Fruit fly (Drosophila melanogaster) whole organism, embryonic: ENCODE results near the gene CG18478.

Experiments used
- Atf6 ChIP-seq: fragments of 200-800 bp; sonication (Bioruptor generic); IDR thresholded peaks from 2 replicates; pipeline ENCODE4 v1.3.6; 2022; ENCODE audit warnings: missing biosample characterization, missing genetic modification characterization
- BEAF-32 ChIP-seq: fragments of 200-800 bp; sonication (Bioruptor generic); optimal IDR thresholded peaks from 3 replicates; lab custom pipeline; 2017; ENCODE audit warnings: missing biosample characterization, missing genetic modification characterization, mild to moderate bottlenecking, moderate library complexity, missing genetic modification reagents
- CG10431 ChIP-seq: fragments of 200-800 bp; sonication (Bioruptor generic); optimal IDR thresholded peaks from 3 replicates; lab custom pipeline; 2018; ENCODE audit warnings: missing biosample characterization, mild to moderate bottlenecking, missing genetic modification characterization
- CG10543 ChIP-seq: fragments of 200-800 bp; sonication (Bioruptor generic); optimal IDR thresholded peaks from 3 replicates; lab custom pipeline; 2017; ENCODE audit warnings: missing biosample characterization, mild to moderate bottlenecking, missing genetic modification characterization, moderate library complexity
- CG10565 ChIP-seq: fragments of 200-800 bp; sonication (Bioruptor generic); optimal IDR thresholded peaks from 3 replicates; lab custom pipeline; 2016; ENCODE audit warnings: missing biosample characterization, mild to moderate bottlenecking, missing genetic modification characterization
- CG11504 ChIP-seq: fragments of 200-800 bp; sonication (Bioruptor generic); optimal IDR thresholded peaks from 3 replicates; lab custom pipeline; 2019; ENCODE audit warnings: missing biosample characterization, mild to moderate bottlenecking, missing genetic modification characterization, moderate library complexity
- CG12659 ChIP-seq: fragments of 200-800 bp; sonication (Bioruptor generic); optimal IDR thresholded peaks from 3 replicates; lab custom pipeline; 2017; ENCODE audit warnings: mild to moderate bottlenecking, missing biosample characterization, missing genetic modification reagents, missing genetic modification characterization
- CG12744 ChIP-seq: fragments of 200-800 bp; sonication (Bioruptor generic); optimal IDR thresholded peaks from 2 replicates; lab custom pipeline; 2016; ENCODE audit warnings: missing biosample characterization, missing genetic modification characterization
- CG13624 ChIP-seq: fragments of 200-800 bp; sonication (Bioruptor generic); optimal IDR thresholded peaks from 2 replicates; lab custom pipeline; 2016; ENCODE audit warnings: missing biosample characterization, missing genetic modification characterization
- CG17328 ChIP-seq: fragments of 200-800 bp; sonication (Bioruptor generic); IDR thresholded peaks from 2 replicates; pipeline ENCODE4 v1.3.6; 2022; ENCODE audit warnings: missing biosample characterization, missing genetic modification characterization
- CG17912 ChIP-seq: fragments of 200-800 bp; sonication (Bioruptor generic); optimal IDR thresholded peaks from 2 replicates; lab custom pipeline; 2018; ENCODE audit warnings: missing biosample characterization, mild to moderate bottlenecking, missing genetic modification characterization
- CG32767 ChIP-seq: fragments of 200-800 bp; sonication (Bioruptor generic); IDR thresholded peaks from 2 replicates; pipeline ENCODE4 v1.3.6; 2022; ENCODE audit warnings: missing biosample characterization, missing genetic modification characterization
- CG32772 ChIP-seq: fragments of 200-800 bp; sonication (Bioruptor generic); IDR thresholded peaks from 2 replicates; pipeline ENCODE4 v1.3.6; 2022; ENCODE audit warnings: missing biosample characterization, missing genetic modification characterization
- CG3726 ChIP-seq: fragments of 200-800 bp; sonication (Bioruptor generic); IDR thresholded peaks from 3 replicates; pipeline ENCODE4, ENCODE4 v1.3.6; 2022; ENCODE audit warnings: missing biosample characterization, missing genetic modification characterization
- CG42726 ChIP-seq: fragments of 200-800 bp; sonication (Bioruptor generic); IDR thresholded peaks from 2 replicates; pipeline ENCODE4 v1.3.6; 2022; ENCODE audit warnings: missing biosample characterization, missing genetic modification characterization; ENCODE audit not compliant: partially characterized antibody
- CG4360 ChIP-seq: fragments of 200-800 bp; sonication (Bioruptor generic); IDR thresholded peaks from 2 replicates; pipeline ENCODE4 v1.3.6; 2022; ENCODE audit warnings: missing biosample characterization, missing genetic modification characterization
- CG5180 ChIP-seq: fragments of 200-800 bp; sonication (Bioruptor generic); optimal IDR thresholded peaks from 3 replicates; lab custom pipeline; 2017; ENCODE audit warnings: missing biosample characterization, missing genetic modification characterization, mild to moderate bottlenecking, moderate library complexity, missing genetic modification reagents
- CG5245 ChIP-seq: fragments of 200-800 bp; sonication (Bioruptor generic); optimal IDR thresholded peaks from 3 replicates; lab custom pipeline; 2016; ENCODE audit warnings: missing biosample characterization, missing genetic modification characterization
- CG6254 ChIP-seq: fragments of 200-800 bp; sonication (Bioruptor generic); optimal IDR thresholded peaks from 3 replicates; lab custom pipeline; 2017; ENCODE audit warnings: mild to moderate bottlenecking, missing biosample characterization, missing genetic modification reagents, missing genetic modification characterization
- CG7556 ChIP-seq: fragments of 200-800 bp; sonication (Bioruptor generic); optimal IDR thresholded peaks from 2 replicates; lab custom pipeline; 2017; ENCODE audit warnings: missing biosample characterization, mild to moderate bottlenecking, missing genetic modification characterization
- Dref ChIP-seq: fragments of 200-800 bp; sonication (Bioruptor generic); IDR thresholded peaks from 2 replicates; pipeline ENCODE4 v1.3.6; 2022; ENCODE audit warnings: missing biosample characterization, missing genetic modification characterization
- H2.0 ChIP-seq: fragments of 200-800 bp; sonication (Bioruptor generic); IDR thresholded peaks from 2 replicates; pipeline ENCODE4 v1.3.6; 2022; ENCODE audit warnings: missing biosample characterization, missing genetic modification characterization
- Hr3 ChIP-seq: fragments of 200-800 bp; sonication (Bioruptor generic); optimal IDR thresholded peaks from 3 replicates; lab custom pipeline; 2016; ENCODE audit warnings: missing biosample characterization, missing genetic modification characterization
- Hr39 ChIP-seq: fragments of >200 bp; optimal IDR thresholded peaks from 2 replicates; lab custom pipeline; 2017
- Lhr ChIP-seq: fragments of 200-800 bp; sonication (Bioruptor generic); optimal IDR thresholded peaks from 3 replicates; lab custom pipeline; 2017; ENCODE audit warnings: mild to moderate bottlenecking, missing biosample characterization, missing genetic modification reagents, missing genetic modification characterization
- Med ChIP-seq: fragments of 200-800 bp; sonication (Bioruptor generic); peaks from one replicate; lab custom pipeline; 2016; ENCODE audit warnings: missing biosample characterization, missing genetic modification characterization, mild to moderate bottlenecking, inconsistent platforms, moderate library complexity
- Mes4 ChIP-seq: fragments of 200-800 bp; sonication (Bioruptor generic); optimal IDR thresholded peaks from 2 replicates; lab custom pipeline; 2016; ENCODE audit warnings: missing biosample characterization, missing genetic modification characterization
- NfI ChIP-seq: fragments of 200-800 bp; sonication (Bioruptor generic); optimal IDR thresholded peaks from 3 replicates; lab custom pipeline; 2018; ENCODE audit warnings: missing biosample characterization, mild to moderate bottlenecking, missing genetic modification characterization, moderate library complexity
- Six4 ChIP-seq: fragments of 200-800 bp; sonication (Bioruptor generic); optimal IDR thresholded peaks from 2 replicates; lab custom pipeline; 2016; ENCODE audit warnings: missing biosample characterization, missing genetic modification characterization
- Sox100B ChIP-seq: fragments of 200-800 bp; sonication (Bioruptor generic); optimal IDR thresholded peaks from 3 replicates; lab custom pipeline; 2018; ENCODE audit warnings: missing biosample characterization, mild to moderate bottlenecking, missing genetic modification characterization
- Stat92E ChIP-seq, 3 experiments: fragments of >200 bp in 2 of 3; fragments of 200-800 bp in 1 of 3; sonication (Bioruptor generic) in 1 of 3; optimal IDR thresholded peaks; 2 replicates each; lab custom pipeline; 2017 to 2019; ENCODE audit warnings: missing biosample characterization in 3 of 3, missing genetic modification characterization in 3 of 3, mild to moderate bottlenecking in 1 of 3, moderate library complexity in 1 of 3
- Trl ChIP-seq, 3 experiments: fragments of >200 bp in 2 of 3; fragments of 200-800 bp in 1 of 3; sonication (Bioruptor generic) in 1 of 3; optimal IDR thresholded peaks; 2 replicates in 1 of 3; 3 replicates in 2 of 3; lab custom pipeline; 2016 to 2017; ENCODE audit warnings: missing biosample characterization in 1 of 3, missing genetic modification characterization in 1 of 3
- bab2 ChIP-seq: fragments of 200-800 bp; sonication (Bioruptor generic); optimal IDR thresholded peaks from 2 replicates; lab custom pipeline; 2016; ENCODE audit warnings: missing biosample characterization, missing genetic modification characterization
- bigmax ChIP-seq: fragments of 200-800 bp; sonication (Bioruptor generic); optimal IDR thresholded peaks from 2 replicates; lab custom pipeline; 2018; ENCODE audit warnings: missing biosample characterization, mild to moderate bottlenecking, missing genetic modification characterization
- chn ChIP-seq: fragments of 200-800 bp; sonication (Bioruptor generic); optimal IDR thresholded peaks from 2 replicates; lab custom pipeline; 2016; ENCODE audit warnings: missing biosample characterization, missing genetic modification characterization
- crc ChIP-seq: fragments of 200-800 bp; sonication (Bioruptor generic); optimal IDR thresholded peaks from 2 replicates; lab custom pipeline; 2016; ENCODE audit warnings: missing biosample characterization, missing genetic modification characterization
- dm ChIP-seq: fragments of 200-800 bp; sonication (Bioruptor generic); optimal IDR thresholded peaks from 3 replicates; lab custom pipeline; 2016; ENCODE audit warnings: missing biosample characterization, missing genetic modification characterization
- gem ChIP-seq: fragments of 200-800 bp; sonication (Bioruptor generic); optimal IDR thresholded peaks from 2 replicates; lab custom pipeline; 2019; ENCODE audit warnings: missing biosample characterization, mild to moderate bottlenecking, missing genetic modification characterization, moderate library complexity
- lilli ChIP-seq: fragments of 200-800 bp; sonication (Bioruptor generic); optimal IDR thresholded peaks from 3 replicates; lab custom pipeline; 2016; ENCODE audit warnings: missing biosample characterization, missing genetic modification characterization
- mirr ChIP-seq: fragments of 200-800 bp; sonication (Bioruptor generic); optimal IDR thresholded peaks from 3 replicates; lab custom pipeline; 2018; ENCODE audit warnings: missing biosample characterization, mild to moderate bottlenecking, missing genetic modification characterization
- org-1 ChIP-seq: fragments of 200-800 bp; sonication (Bioruptor generic); optimal IDR thresholded peaks from 2 replicates; lab custom pipeline; 2017; ENCODE audit warnings: missing biosample characterization, missing genetic modification characterization
- pum ChIP-seq: fragments of 200-800 bp; sonication (Bioruptor generic); optimal IDR thresholded peaks from 2 replicates; lab custom pipeline; 2016; ENCODE audit warnings: missing biosample characterization, missing genetic modification characterization
- sd ChIP-seq: fragments of 200-800 bp; sonication (Bioruptor generic); optimal IDR thresholded peaks from 3 replicates; lab custom pipeline; 2018; ENCODE audit warnings: missing biosample characterization, mild to moderate bottlenecking, missing genetic modification characterization, moderate library complexity
- sisA ChIP-seq: fragments of 200-800 bp; sonication (Bioruptor generic); IDR thresholded peaks from 2 replicates; pipeline ENCODE4 v1.3.6; 2022; ENCODE audit warnings: missing biosample characterization, missing genetic modification characterization
- tap ChIP-seq: fragments of 200-800 bp; optimal IDR thresholded peaks from 3 replicates; lab custom pipeline; 2019; ENCODE audit warnings: missing biosample characterization, mild to moderate bottlenecking, missing genetic modification characterization, moderate library complexity
- tgo ChIP-seq: fragments of 200-800 bp; sonication (Bioruptor generic); IDR thresholded peaks from 3 replicates; pipeline ENCODE4 v1.3.6; 2022; ENCODE audit warnings: missing biosample characterization, missing genetic modification characterization
- ttk ChIP-seq: fragments of 200-800 bp; sonication (Bioruptor generic); IDR thresholded peaks from 2 replicates; pipeline ENCODE4 v2.1.2; 2022; ENCODE audit warnings: missing biosample characterization, missing genetic modification characterization
- twi ChIP-seq: fragments of 200-800 bp; optimal IDR thresholded peaks from 2 replicates; lab custom pipeline; 2019; ENCODE audit warnings: missing biosample characterization, mild to moderate bottlenecking, missing genetic modification characterization, moderate library complexity
- vvl ChIP-seq: fragments of 200-800 bp; sonication (Bioruptor generic); IDR thresholded peaks from 2 replicates; pipeline ENCODE4 v1.3.6; 2022; ENCODE audit warnings: missing biosample characterization, missing genetic modification characterization
- yki ChIP-seq: fragments of >200 bp; optimal IDR thresholded peaks from 3 replicates; lab custom pipeline; 2018
- zen ChIP-seq: fragments of 200-800 bp; sonication (Bioruptor generic); optimal IDR thresholded peaks from 3 replicates; lab custom pipeline; 2018; ENCODE audit warnings: missing biosample characterization, mild to moderate bottlenecking, missing genetic modification characterization, moderate library complexity

Gene CG18478

dm6 chr2L:15629596-15630168 lies 40.3 kb upstream of the CG18478 start, which contains the start of gene CG18480 (continued):
- TF ChIP-seq CG12659 (peak; percentile 37), Stat92E (GFP tag; optimal IDR thresholded peaks at IDR 0.05; lab: Kevin White, UChicago) (no peak), CG10431 (GFP tag; lab: Kevin White, UChicago) (no peak), Hr3 (GFP tag; lab: Kevin White, UChicago) (peak; percentile 18), CG5245 (GFP tag; lab: Kevin White, UChicago) (no peak), lilli (GFP tag; lab: Kevin White, UChicago) (peak; percentile 71), CG5180 (GFP tag; lab: Kevin White, UChicago) (peak; percentile 3), tgo (GFP tag; lab: Robert Waterston, UW) (peak; percentile 20; the same call in 1 of the 3 replicates), Med (GFP tag; lab: Kevin White, UChicago) (peak; percentile 93), CG32767 (GFP tag; lab: Robert Waterston, UW) (no peak), sisA (GFP tag; lab: Robert Waterston, UW) (no peak), NfI (GFP tag; lab: Kevin White, UChicago) (peak; percentile 14), Sox100B (GFP tag; lab: Kevin White, UChicago) (no peak), vvl (GFP tag; lab: Robert Waterston, UW) (no peak; the same call in 1 of the 2 replicates), CG17328 (GFP tag; lab: Robert Waterston, UW) (no peak), Atf6 (no peak), crc (GFP tag; lab: Kevin White, UChicago) (peak; percentile 17), twi (tag; lab: Kevin White, UChicago) (no peak), mirr (peak; percentile 72), CG32772 (GFP tag; lab: Robert Waterston, UW) (no peak), CG13624 (GFP tag; lab: Kevin White, UChicago) (no peak), Trl (optimal IDR thresholded peaks at IDR 0.05; lab: Kevin White, UChicago) (no peak), Trl (GFP tag; optimal IDR thresholded peaks at IDR 0.05; lab: Kevin White, UChicago) (peak; percentile 45), BEAF-32 (GFP tag; lab: Kevin White, UChicago) (no peak), CG7556 (GFP tag; lab: Kevin White, UChicago) (no peak), CG42726 (GFP tag; lab: Robert Waterston, UW) (no peak), CG11504 (tag; lab: Kevin White, UChicago) (peak; percentile 44), bab2 (peak; percentile 39), CG12744 (no peak), CG3726 (GFP tag; lab: Robert Waterston, UW) (0 out of 3 replicates have a peak, but pooled peaks have one; percentile 36), H2.0 (GFP tag; lab: Robert Waterston, UW) (no peak), Six4 (no peak), CG17912 (GFP tag; lab: Kevin White, UChicago) (no peak), chn (GFP tag; lab: Kevin White, UChicago) (peak; percentile 25), Hr39 (lab: Kevin White, UChicago) (no peak), Mes4 (no peak), tap (tag; lab: Kevin White, UChicago) (no peak), Lhr (GFP tag; lab: Kevin White, UChicago) (no peak), sd (tag; lab: Kevin White, UChicago) (no peak), yki (no peak), CG6254 (GFP tag; lab: Kevin White, UChicago) (no peak), ttk (GFP tag; lab: Robert Waterston, UW) (0 out of 2 replicates have a peak, but pooled peaks have one; percentile 20), CG10565 (GFP tag; lab: Kevin White, UChicago) (no peak), CG10543 (GFP tag; lab: Kevin White, UChicago) (peak; percentile 62), CG4360 (GFP tag; lab: Robert Waterston, UW) (no peak), dm (GFP tag; lab: Kevin White, UChicago) (peak; percentile 2), Dref (GFP tag; lab: Robert Waterston, UW) (0 out of 2 replicates have a peak, but pooled peaks have one; percentile 5), bigmax (no peak), zen (tag; lab: Kevin White, UChicago) (no peak), org-1 (GFP tag; lab: Kevin White, UChicago) (peak; percentile 0), gem (tag; lab: Kevin White, UChicago) (peak; percentile 62), pum (GFP tag; lab: Kevin White, UChicago) (peak; percentile 24)
